Fruit fly (Drosophila melanogaster) whole organism, embryonic: ENCODE results near the gene Coq2.
A peak's percentile ranks its signal among the peaks of the same experiment; 100 is the strongest.

ENCODE experiments used
- Atf3 ChIP-seq: fragments of 200-800 bp; sonication (Bioruptor generic); optimal IDR thresholded peaks from 3 replicates; lab custom pipeline; 2016; ENCODE audit warnings: missing biosample characterization, missing genetic modification characterization
- CG11085 ChIP-seq: fragments of 200-800 bp; sonication (Bioruptor generic); IDR thresholded peaks from 2 replicates; pipeline ENCODE4 v1.3.6; 2022; ENCODE audit warnings: missing biosample characterization, missing genetic modification characterization
- CG11456 ChIP-seq: fragments of 200-800 bp; sonication (Bioruptor generic); IDR thresholded peaks from 3 replicates; pipeline ENCODE4 v1.3.6; 2022; ENCODE audit warnings: missing biosample characterization, missing genetic modification characterization
- CG12391 ChIP-seq: fragments of 200-800 bp; sonication (Bioruptor generic); optimal IDR thresholded peaks from 3 replicates; lab custom pipeline; 2018; ENCODE audit warnings: missing biosample characterization, mild to moderate bottlenecking, missing genetic modification characterization, moderate library complexity
- CG12769 ChIP-seq: fragments of 200-800 bp; sonication (Bioruptor generic); optimal IDR thresholded peaks from 2 replicates; lab custom pipeline; 2019; ENCODE audit warnings: missing biosample characterization, mild to moderate bottlenecking, missing genetic modification characterization, moderate library complexity
- CG12942 ChIP-seq: fragments of 200-800 bp; sonication (Bioruptor generic); optimal IDR thresholded peaks from 3 replicates; lab custom pipeline; 2016; ENCODE audit warnings: missing biosample characterization, missing genetic modification characterization
- CG14014 ChIP-seq: fragments of 200-800 bp; sonication (Bioruptor generic); IDR thresholded peaks from 2 replicates; pipeline ENCODE4 v1.3.6; 2022; ENCODE audit warnings: missing biosample characterization, missing genetic modification characterization
- CG17612 ChIP-seq: fragments of 200-800 bp; sonication (Bioruptor generic); IDR thresholded peaks from 2 replicates; pipeline ENCODE4 v1.3.6; 2022; ENCODE audit warnings: missing biosample characterization, missing genetic modification characterization
- CG17802 ChIP-seq: fragments of 200-800 bp; sonication (Bioruptor generic); optimal IDR thresholded peaks from 2 replicates; lab custom pipeline; 2018; ENCODE audit warnings: missing biosample characterization, mild to moderate bottlenecking, missing genetic modification characterization, moderate library complexity
- CG17829 ChIP-seq: fragments of 200-800 bp; optimal IDR thresholded peaks from 2 replicates; lab custom pipeline; 2019; ENCODE audit warnings: missing biosample characterization, mild to moderate bottlenecking, missing genetic modification characterization, moderate library complexity
- CG18011 ChIP-seq: fragments of 200-800 bp; sonication (Bioruptor generic); optimal IDR thresholded peaks from 2 replicates; lab custom pipeline; 2017; ENCODE audit warnings: missing biosample characterization, missing genetic modification characterization, mild to moderate bottlenecking, moderate library complexity, missing genotype
- CG1832 ChIP-seq: fragments of 200-800 bp; sonication (Bioruptor generic); optimal IDR thresholded peaks from 2 replicates; lab custom pipeline; 2017; ENCODE audit warnings: missing biosample characterization, mild to moderate bottlenecking, missing genetic modification characterization, inconsistent platforms
- CG18599 ChIP-seq: fragments of 200-800 bp; sonication (Bioruptor generic); optimal IDR thresholded peaks from 3 replicates; lab custom pipeline; 2017; ENCODE audit warnings: missing biosample characterization, missing genetic modification characterization, mild to moderate bottlenecking, moderate library complexity, missing genetic modification reagents
- CG2129 ChIP-seq: fragments of 200-800 bp; sonication (Bioruptor generic); IDR thresholded peaks from 2 replicates; pipeline ENCODE4 v1.3.6; 2022; ENCODE audit warnings: missing biosample characterization, missing genetic modification characterization; ENCODE audit not compliant: partially characterized antibody
- CG2199 ChIP-seq: fragments of 200-800 bp; sonication (Bioruptor generic); IDR thresholded peaks from 3 replicates; pipeline ENCODE4 v1.3.6; 2022; ENCODE audit warnings: missing biosample characterization, missing genetic modification characterization
- CG2889 ChIP-seq: fragments of 200-800 bp; sonication (Bioruptor generic); IDR thresholded peaks from 3 replicates; pipeline ENCODE4 v1.3.6; 2022; ENCODE audit warnings: missing biosample characterization, missing genetic modification characterization
- CG3281 ChIP-seq: fragments of 200-800 bp; sonication (Bioruptor generic); optimal IDR thresholded peaks from 3 replicates; lab custom pipeline; 2017; ENCODE audit warnings: missing biosample characterization, mild to moderate bottlenecking, missing genetic modification characterization
- CG33213 ChIP-seq: fragments of 200-800 bp; sonication (Bioruptor generic); optimal IDR thresholded peaks from 3 replicates; lab custom pipeline; 2016; ENCODE audit warnings: missing biosample characterization, missing genetic modification characterization
- CG3995 ChIP-seq: fragments of 200-800 bp; sonication (Bioruptor generic); optimal IDR thresholded peaks from 3 replicates; lab custom pipeline; 2016; ENCODE audit warnings: missing biosample characterization, missing genetic modification characterization
- CG43689 ChIP-seq: fragments of 200-800 bp; sonication (Bioruptor generic); IDR thresholded peaks from 2 replicates; pipeline ENCODE4 v1.3.6; 2022; ENCODE audit warnings: missing biosample characterization, missing genetic modification characterization
- CG4730 ChIP-seq: fragments of 200-800 bp; sonication (Bioruptor generic); IDR thresholded peaks from 2 replicates; pipeline ENCODE4 v1.3.6; 2022; ENCODE audit warnings: missing biosample characterization, missing genetic modification characterization
- CG6689 ChIP-seq: fragments of 200-800 bp; sonication (Bioruptor generic); IDR thresholded peaks from 2 replicates; pipeline ENCODE4 v1.3.6; 2022; ENCODE audit warnings: missing biosample characterization, missing genetic modification characterization
- CG8944 ChIP-seq: fragments of 200-800 bp; sonication (Bioruptor generic); optimal IDR thresholded peaks from 3 replicates; lab custom pipeline; 2016; ENCODE audit warnings: missing biosample characterization, missing genetic modification characterization
- Dek ChIP-seq: fragments of 200-800 bp; sonication (Bioruptor generic); optimal IDR thresholded peaks from 3 replicates; lab custom pipeline; 2019; ENCODE audit warnings: missing biosample characterization, mild to moderate bottlenecking, missing genetic modification characterization, moderate library complexity
- Dfd ChIP-seq, 2 experiments: fragments of >200 bp; optimal IDR thresholded peaks; 2 replicates each; lab custom pipeline; 2017; ENCODE audit warnings: missing biosample characterization in 2 of 2, missing genetic modification characterization in 2 of 2
- HLH3B ChIP-seq: fragments of 200-800 bp; sonication (Bioruptor generic); IDR thresholded peaks from 2 replicates; pipeline ENCODE4 v1.3.6; 2022; ENCODE audit warnings: missing biosample characterization, missing genetic modification characterization
- Neu2 ChIP-seq: fragments of 200-800 bp; sonication (Bioruptor generic); optimal IDR thresholded peaks from 3 replicates; lab custom pipeline; 2016; ENCODE audit warnings: missing biosample characterization, missing genetic modification characterization, borderline replicate concordance
- Side ChIP-seq: fragments of 200-800 bp; sonication (Bioruptor generic); optimal IDR thresholded peaks from 2 replicates; lab custom pipeline; 2016; ENCODE audit warnings: missing biosample characterization, missing genetic modification characterization
- Six4 ChIP-seq: fragments of 200-800 bp; sonication (Bioruptor generic); optimal IDR thresholded peaks from 2 replicates; lab custom pipeline; 2016; ENCODE audit warnings: missing biosample characterization, missing genetic modification characterization
- Ssrp ChIP-seq: fragments of 200-800 bp; sonication (Bioruptor generic); optimal IDR thresholded peaks from 2 replicates; lab custom pipeline; 2018; ENCODE audit warnings: missing biosample characterization, mild to moderate bottlenecking, missing genetic modification characterization, moderate library complexity
- ac ChIP-seq: fragments of 200-800 bp; sonication (Bioruptor generic); optimal IDR thresholded peaks from 3 replicates; lab custom pipeline; 2017; ENCODE audit warnings: missing biosample characterization, mild to moderate bottlenecking, missing genetic modification characterization
- amos ChIP-seq: fragments of 200-800 bp; sonication (Bioruptor generic); IDR thresholded peaks from 2 replicates; pipeline ENCODE4 v1.3.6; 2022; ENCODE audit warnings: missing biosample characterization, missing genetic modification characterization; ENCODE audit not compliant: partially characterized antibody
- btn ChIP-seq: fragments of 200-800 bp; sonication (Bioruptor generic); optimal IDR thresholded peaks from 2 replicates; lab custom pipeline; 2016; ENCODE audit warnings: missing biosample characterization, missing genetic modification characterization
- crc ChIP-seq: fragments of 200-800 bp; sonication (Bioruptor generic); optimal IDR thresholded peaks from 2 replicates; lab custom pipeline; 2016; ENCODE audit warnings: missing biosample characterization, missing genetic modification characterization
- crol ChIP-seq: fragments of 200-800 bp; sonication (Bioruptor generic); IDR thresholded peaks from 2 replicates; pipeline ENCODE4 v1.3.6; 2022; ENCODE audit warnings: missing biosample characterization, missing genetic modification characterization
- dimm ChIP-seq: fragments of 200-800 bp; sonication (Bioruptor generic); IDR thresholded peaks from 2 replicates; pipeline ENCODE4 v1.3.6; 2022; ENCODE audit warnings: missing biosample characterization, missing genetic modification characterization
- dmrt99B ChIP-seq: fragments of 200-800 bp; sonication (Bioruptor generic); optimal IDR thresholded peaks from 2 replicates; lab custom pipeline; 2018; ENCODE audit warnings: missing biosample characterization, mild to moderate bottlenecking, missing genetic modification characterization, moderate library complexity
- ftz-f1 ChIP-seq: fragments of 200-800 bp; sonication (Bioruptor generic); optimal IDR thresholded peaks from 2 replicates; lab custom pipeline; 2016; ENCODE audit warnings: missing biosample characterization, missing genetic modification characterization
- lab ChIP-seq: fragments of 200-800 bp; sonication (Bioruptor generic); optimal IDR thresholded peaks from 3 replicates; lab custom pipeline; 2017; ENCODE audit warnings: missing biosample characterization, missing genetic modification characterization, mild to moderate bottlenecking, moderate library complexity, missing genetic modification reagents
- lmd ChIP-seq: fragments of 200-800 bp; sonication (Bioruptor generic); IDR thresholded peaks from 2 replicates; pipeline ENCODE4 v1.3.6; 2022; ENCODE audit warnings: missing biosample characterization, missing genetic modification characterization
- mirr ChIP-seq: fragments of 200-800 bp; sonication (Bioruptor generic); optimal IDR thresholded peaks from 3 replicates; lab custom pipeline; 2018; ENCODE audit warnings: missing biosample characterization, mild to moderate bottlenecking, missing genetic modification characterization
- nau ChIP-seq: fragments of 200-800 bp; sonication (Bioruptor generic); optimal IDR thresholded peaks from 3 replicates; lab custom pipeline; 2017; ENCODE audit warnings: missing biosample characterization, mild to moderate bottlenecking, missing genetic modification characterization, missing genetic modification reagents
- otp ChIP-seq: fragments of 200-800 bp; sonication (Bioruptor generic); IDR thresholded peaks from 3 replicates; pipeline ENCODE4, ENCODE4 v1.3.6; 2022; ENCODE audit warnings: missing biosample characterization, missing genetic modification characterization
- phol ChIP-seq: fragments of 200-800 bp; sonication (Bioruptor generic); optimal IDR thresholded peaks from 3 replicates; lab custom pipeline; 2018; ENCODE audit warnings: missing biosample characterization, mild to moderate bottlenecking, missing genetic modification characterization, moderate library complexity
- pros ChIP-seq: fragments of 200-800 bp; sonication (Bioruptor generic); optimal IDR thresholded peaks from 3 replicates; lab custom pipeline; 2019; ENCODE audit warnings: missing biosample characterization, mild to moderate bottlenecking, missing genetic modification characterization, moderate library complexity
- sug ChIP-seq: fragments of 200-800 bp; optimal IDR thresholded peaks from 2 replicates; lab custom pipeline; 2019; ENCODE audit warnings: missing biosample characterization, mild to moderate bottlenecking, missing genetic modification characterization, moderate library complexity
- tna ChIP-seq: fragments of 200-800 bp; sonication (Bioruptor generic); IDR thresholded peaks from 2 replicates; pipeline ENCODE4 v1.3.6; 2022; ENCODE audit warnings: missing biosample characterization, missing genetic modification characterization; ENCODE audit not compliant: partially characterized antibody
- unc-4 ChIP-seq: fragments of 200-800 bp; sonication (Bioruptor generic); IDR thresholded peaks from 2 replicates; pipeline ENCODE4 v1.3.6; 2022; ENCODE audit warnings: missing biosample characterization, missing genetic modification characterization; ENCODE audit not compliant: partially characterized antibody
- vvl ChIP-seq: fragments of 200-800 bp; sonication (Bioruptor generic); IDR thresholded peaks from 2 replicates; pipeline ENCODE4 v1.3.6; 2022; ENCODE audit warnings: missing biosample characterization, missing genetic modification characterization
- zfh1 ChIP-seq: fragments of 200-800 bp; sonication (Bioruptor generic); IDR thresholded peaks from 3 replicates; pipeline ENCODE4 v1.3.6; 2022; ENCODE audit warnings: missing biosample characterization, missing genetic modification characterization

Coq2 gene

DNA sequence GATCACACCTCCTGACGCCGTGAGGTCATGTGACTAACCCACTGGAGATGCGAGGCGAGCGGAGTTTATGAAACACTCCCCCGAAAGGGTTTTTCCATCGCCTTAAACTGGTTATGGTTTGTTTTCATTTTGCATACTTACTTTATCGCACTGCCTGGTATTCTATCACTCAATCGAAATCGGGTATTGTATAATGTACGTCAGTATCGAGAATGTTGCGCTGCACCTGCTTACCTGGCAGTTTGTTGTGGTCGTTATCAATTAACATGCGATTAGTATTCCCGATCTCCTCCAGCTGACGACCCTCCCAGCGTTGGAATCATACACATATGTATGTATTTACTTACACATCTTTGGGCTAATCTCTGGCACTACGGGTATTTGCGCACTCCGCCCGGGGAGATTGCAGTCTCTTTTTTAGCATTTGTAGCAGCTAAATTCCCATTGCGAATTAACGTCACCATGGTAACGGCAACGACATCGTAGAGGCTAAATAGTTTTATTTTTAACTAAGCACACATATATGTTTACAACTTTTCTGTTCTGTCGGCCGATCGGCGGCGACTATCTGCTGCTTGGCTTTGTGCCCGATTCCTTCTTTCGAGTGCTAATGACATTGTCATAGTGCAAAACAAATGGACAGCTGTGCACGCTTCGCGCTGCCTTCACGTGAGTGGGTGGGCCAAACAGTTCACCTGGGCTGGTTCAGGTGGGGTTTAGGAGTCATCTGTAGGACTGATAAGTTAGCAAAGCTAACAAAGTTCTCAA, 36.8 kb upstream of the Coq2 start (continued):
- TF ChIP-seq crc (GFP tag; lab: Kevin White, UChicago) (no peak), amos (GFP tag; lab: Robert Waterston, UW) (0 out of 2 replicates have a peak, but pooled peaks have one; percentile 8), nau (GFP tag; lab: Kevin White, UChicago) (no peak), Six4 (GFP tag; lab: Kevin White, UChicago) (no peak), mirr (peak; percentile 1), CG12769 (tag; lab: Kevin White, UChicago) (peak; percentile 51), CG14014 (GFP tag; lab: Robert Waterston, UW) (no peak), crol (no peak), CG17829 (tag; lab: Kevin White, UChicago) (no peak), Dek (tag; lab: Kevin White, UChicago) (no peak), Side (GFP tag; lab: Kevin White, UChicago) (no peak), phol (tag; lab: Kevin White, UChicago) (no peak), CG33213 (GFP tag; lab: Kevin White, UChicago) (no peak), CG11085 (GFP tag; lab: Robert Waterston, UW) (no peak), CG11456 (GFP tag; lab: Robert Waterston, UW) (no peak), CG2889 (GFP tag; lab: Robert Waterston, UW) (no peak), CG18011 (no peak), Dfd (GFP tag; optimal IDR thresholded peaks at IDR 0.05; lab: Kevin White, UChicago) (no peak), ftz-f1 (GFP tag; lab: Kevin White, UChicago) (no peak), Atf3 (no peak), CG6689 (no peak), vvl (no peak), unc-4 (GFP tag; lab: Robert Waterston, UW) (no peak), otp (GFP tag; lab: Robert Waterston, UW) (no peak), lab (GFP tag; lab: Kevin White, UChicago) (no peak), CG12942 (GFP tag; lab: Kevin White, UChicago) (no peak), CG4730 (no peak), CG43689 (GFP tag; lab: Robert Waterston, UW) (no peak), sug (tag; lab: Kevin White, UChicago) (peak; percentile 75), CG2199 (GFP tag; lab: Robert Waterston, UW) (0 out of 3 replicates have a peak, but pooled peaks have one; percentile 16), CG2129 (GFP tag; lab: Robert Waterston, UW) (no peak), zfh1 (GFP tag; lab: Robert Waterston, UW) (no peak), Ssrp (no peak), CG18599 (GFP tag; lab: Kevin White, UChicago) (peak; percentile 45), dmrt99B (tag; lab: Kevin White, UChicago) (no peak), ac (GFP tag; lab: Kevin White, UChicago) (no peak), HLH3B (GFP tag; lab: Robert Waterston, UW) (0 out of 2 replicates have a peak, but pooled peaks have one; percentile 4), CG3995 (GFP tag; lab: Kevin White, UChicago) (no peak), CG17802 (tag; lab: Kevin White, UChicago) (no peak), btn (GFP tag; lab: Kevin White, UChicago) (no peak), CG12391 (no peak), Neu2 (no peak), CG1832 (no peak), pros (GFP tag; lab: Kevin White, UChicago) (no peak), dimm (GFP tag; lab: Robert Waterston, UW) (no peak), CG3281 (GFP tag; lab: Kevin White, UChicago) (no peak), tna (GFP tag; lab: Robert Waterston, UW) (no peak), CG8944 (GFP tag; lab: Kevin White, UChicago) (no peak), lmd (GFP tag; lab: Robert Waterston, UW) (0 out of 2 replicates have a peak, but pooled peaks have one; percentile 16), CG17612 (no peak)
